Fruit fly (Drosophila melanogaster) whole organism, embryonic: ENCODE measurements around the gene Uba5.

Experiments used
- CG10274 ChIP-seq: fragments of 200-800 bp; sonication (Bioruptor generic); optimal IDR thresholded peaks from 3 replicates; lab custom pipeline; 2017; ENCODE audit warnings: missing biosample characterization, mild to moderate bottlenecking, missing genetic modification characterization
- CG11085 ChIP-seq: fragments of 200-800 bp; sonication (Bioruptor generic); IDR thresholded peaks from 2 replicates; pipeline ENCODE4 v1.3.6; 2022; ENCODE audit warnings: missing biosample characterization, missing genetic modification characterization
- CG11093 ChIP-seq: fragments of 200-800 bp; sonication (Bioruptor generic); IDR thresholded peaks from 3 replicates; pipeline ENCODE4 v1.3.6; 2022; ENCODE audit warnings: missing biosample characterization, missing genetic modification characterization
- CG11247 ChIP-seq: fragments of 200-800 bp; sonication (Bioruptor generic); IDR thresholded peaks from 2 replicates; pipeline ENCODE4 v1.3.6; 2022; ENCODE audit warnings: missing biosample characterization, missing genetic modification characterization
- CG11560 ChIP-seq: fragments of 200-800 bp; sonication (Bioruptor generic); IDR thresholded peaks from 3 replicates; pipeline ENCODE4 v1.3.6; 2022; ENCODE audit warnings: missing biosample characterization, missing genetic modification characterization
- CG11696 ChIP-seq: fragments of 200-800 bp; sonication (Bioruptor generic); IDR thresholded peaks from 2 replicates; pipeline ENCODE4 v1.3.6; 2022; ENCODE audit warnings: missing biosample characterization, missing genetic modification characterization
- CG12769 ChIP-seq: fragments of 200-800 bp; sonication (Bioruptor generic); optimal IDR thresholded peaks from 2 replicates; lab custom pipeline; 2019; ENCODE audit warnings: missing biosample characterization, mild to moderate bottlenecking, missing genetic modification characterization, moderate library complexity
- CG13424 ChIP-seq: fragments of 200-800 bp; sonication (Bioruptor generic); optimal IDR thresholded peaks from 2 replicates; lab custom pipeline; 2019; ENCODE audit warnings: missing biosample characterization, mild to moderate bottlenecking, missing genetic modification characterization, moderate library complexity
- CG14710 ChIP-seq: fragments of 200-800 bp; sonication (Bioruptor generic); optimal IDR thresholded peaks from 3 replicates; lab custom pipeline; 2019; ENCODE audit warnings: missing biosample characterization, mild to moderate bottlenecking, missing genetic modification characterization, moderate library complexity
- CG17186 ChIP-seq: fragments of 200-800 bp; sonication (Bioruptor generic); optimal IDR thresholded peaks from 3 replicates; lab custom pipeline; 2017; ENCODE audit warnings: missing biosample characterization, missing genetic modification reagents, missing genetic modification characterization
- CG17802 ChIP-seq: fragments of 200-800 bp; sonication (Bioruptor generic); optimal IDR thresholded peaks from 2 replicates; lab custom pipeline; 2018; ENCODE audit warnings: missing biosample characterization, mild to moderate bottlenecking, missing genetic modification characterization, moderate library complexity
- CG2202 ChIP-seq: fragments of 200-800 bp; sonication (Bioruptor generic); optimal IDR thresholded peaks from 2 replicates; lab custom pipeline; 2018; ENCODE audit warnings: missing biosample characterization, mild to moderate bottlenecking, missing genetic modification characterization
- CG2712 ChIP-seq: fragments of 200-800 bp; optimal IDR thresholded peaks from 3 replicates; lab custom pipeline; 2019; ENCODE audit warnings: missing biosample characterization, mild to moderate bottlenecking, missing genetic modification characterization, moderate library complexity
- CG30403 ChIP-seq: fragments of 200-800 bp; sonication (Bioruptor generic); optimal IDR thresholded peaks from 3 replicates; lab custom pipeline; 2016; ENCODE audit warnings: missing biosample characterization, missing genetic modification characterization
- CG31365 ChIP-seq: fragments of 200-800 bp; sonication (Bioruptor generic); optimal IDR thresholded peaks from 2 replicates; lab custom pipeline; 2018; ENCODE audit warnings: missing biosample characterization, mild to moderate bottlenecking, missing genetic modification characterization
- CG3995 ChIP-seq: fragments of 200-800 bp; sonication (Bioruptor generic); optimal IDR thresholded peaks from 3 replicates; lab custom pipeline; 2016; ENCODE audit warnings: missing biosample characterization, missing genetic modification characterization
- CG6654 ChIP-seq: fragments of 200-800 bp; sonication (Bioruptor generic); optimal IDR thresholded peaks from 2 replicates; lab custom pipeline; 2017; ENCODE audit warnings: missing biosample characterization, mild to moderate bottlenecking, missing genetic modification characterization
- CG7745 ChIP-seq: fragments of 200-800 bp; sonication (Bioruptor generic); optimal IDR thresholded peaks from 2 replicates; lab custom pipeline; 2018; ENCODE audit warnings: missing biosample characterization, mild to moderate bottlenecking, missing genetic modification characterization, moderate library complexity
- CG7928 ChIP-seq: fragments of 200-800 bp; sonication (Bioruptor generic); optimal IDR thresholded peaks from 2 replicates; lab custom pipeline; 2017; ENCODE audit warnings: missing biosample characterization, mild to moderate bottlenecking, missing genetic modification characterization
- CG8281 ChIP-seq: fragments of 200-800 bp; sonication (Bioruptor generic); optimal IDR thresholded peaks from 2 replicates; lab custom pipeline; 2018; ENCODE audit warnings: missing biosample characterization, mild to moderate bottlenecking, missing genetic modification characterization, moderate library complexity
- CG8478 ChIP-seq: fragments of >200 bp; optimal IDR thresholded peaks from 2 replicates; lab custom pipeline; 2018
- CG9727 ChIP-seq: fragments of 200-800 bp; sonication (Bioruptor generic); optimal IDR thresholded peaks from 3 replicates; lab custom pipeline; 2017; ENCODE audit warnings: missing biosample characterization, mild to moderate bottlenecking, missing genetic modification characterization
- CTCF ChIP-seq: fragments of 200-800 bp; sonication (Bioruptor generic); optimal IDR thresholded peaks from 2 replicates; lab custom pipeline; 2017; ENCODE audit warnings: missing biosample characterization, mild to moderate bottlenecking, missing genetic modification characterization, moderate library complexity
- Camta ChIP-seq: fragments of 200-800 bp; sonication (Bioruptor generic); optimal IDR thresholded peaks from 2 replicates; lab custom pipeline; 2016; ENCODE audit warnings: missing biosample characterization, missing genetic modification characterization
- Dad ChIP-seq: fragments of 200-800 bp; sonication (Bioruptor generic); optimal IDR thresholded peaks from 3 replicates; lab custom pipeline; 2016; ENCODE audit warnings: missing biosample characterization, missing genetic modification characterization
- Gsc ChIP-seq: fragments of 200-800 bp; sonication (Bioruptor generic); IDR thresholded peaks from 2 replicates; pipeline ENCODE4 v1.3.6; 2022; ENCODE audit warnings: missing biosample characterization, missing genetic modification characterization
- H2.0 ChIP-seq: fragments of 200-800 bp; sonication (Bioruptor generic); IDR thresholded peaks from 2 replicates; pipeline ENCODE4 v1.3.6; 2022; ENCODE audit warnings: missing biosample characterization, missing genetic modification characterization
- Max ChIP-seq: fragments of 200-800 bp; sonication (Bioruptor generic); optimal IDR thresholded peaks from 2 replicates; lab custom pipeline; 2016; ENCODE audit warnings: missing biosample characterization, mild to moderate bottlenecking, missing genetic modification characterization
- Mrtf ChIP-seq: fragments of 200-800 bp; sonication (Bioruptor generic); IDR thresholded peaks from 3 replicates; pipeline ENCODE4 v1.3.6; 2022; ENCODE audit warnings: missing biosample characterization, missing genetic modification characterization
- PHDP ChIP-seq: fragments of 200-800 bp; sonication (Bioruptor generic); optimal IDR thresholded peaks from 3 replicates; lab custom pipeline; 2018; ENCODE audit warnings: missing biosample characterization, mild to moderate bottlenecking, missing genetic modification characterization, moderate library complexity
- Rx ChIP-seq: fragments of 200-800 bp; sonication (Bioruptor generic); IDR thresholded peaks from 2 replicates; pipeline ENCODE4 v1.3.6; 2022; ENCODE audit warnings: missing biosample characterization, missing genetic modification characterization
- Scr ChIP-seq: fragments of 200-800 bp; sonication (Bioruptor generic); IDR thresholded peaks from 2 replicates; pipeline ENCODE4 v1.3.6; 2022; ENCODE audit warnings: missing biosample characterization, missing genetic modification characterization; ENCODE audit not compliant: partially characterized antibody
- Trl ChIP-seq, 3 experiments: fragments of >200 bp in 2 of 3; fragments of 200-800 bp in 1 of 3; sonication (Bioruptor generic) in 1 of 3; optimal IDR thresholded peaks; 2 replicates in 1 of 3; 3 replicates in 2 of 3; lab custom pipeline; 2016 to 2017; ENCODE audit warnings: missing biosample characterization in 1 of 3, missing genetic modification characterization in 1 of 3
- bowl ChIP-seq: fragments of 200-800 bp; sonication (Bioruptor generic); IDR thresholded peaks from 2 replicates; pipeline ENCODE4 v1.3.6; 2022; ENCODE audit warnings: missing biosample characterization, missing genetic modification characterization
- croc ChIP-seq: fragments of 200-800 bp; sonication (Bioruptor generic); conservative IDR thresholded peaks from 3 replicates; pipeline ENCODE4 v1.3.6; 2022; ENCODE audit warnings: missing biosample characterization, missing genetic modification characterization
- fd3F ChIP-seq: fragments of 200-800 bp; sonication (Bioruptor generic); optimal IDR thresholded peaks from 2 replicates; lab custom pipeline; 2018; ENCODE audit warnings: missing biosample characterization, mild to moderate bottlenecking, missing genetic modification characterization, moderate library complexity
- hbn ChIP-seq: fragments of 200-800 bp; sonication (Bioruptor generic); IDR thresholded peaks from 2 replicates; pipeline ENCODE4 v1.3.6; 2022; ENCODE audit warnings: missing biosample characterization, missing genetic modification characterization; ENCODE audit not compliant: partially characterized antibody
- kah ChIP-seq: fragments of 200-800 bp; sonication (Bioruptor generic); optimal IDR thresholded peaks from 2 replicates; lab custom pipeline; 2018; ENCODE audit warnings: missing biosample characterization, mild to moderate bottlenecking, missing genetic modification characterization
- kay ChIP-seq: fragments of 200-800 bp; sonication (Bioruptor generic); optimal IDR thresholded peaks from 2 replicates; lab custom pipeline; 2016; ENCODE audit warnings: missing biosample characterization, missing genetic modification characterization
- lilli ChIP-seq: fragments of 200-800 bp; sonication (Bioruptor generic); optimal IDR thresholded peaks from 3 replicates; lab custom pipeline; 2016; ENCODE audit warnings: missing biosample characterization, missing genetic modification characterization
- pan ChIP-seq, 4 experiments: fragments of >200 bp in 3 of 4; fragments of 200-800 bp in 1 of 4; sonication (Bioruptor generic) in 1 of 4; optimal IDR thresholded peaks in 3 of 4; IDR thresholded peaks in 1 of 4; 2 replicates each; pipeline versions ENCODE4 v1.3.6 to Lab custom; 2017 to 2022; ENCODE audit warnings: missing biosample characterization in 2 of 4, missing genetic modification characterization in 2 of 4, mixed read lengths in 1 of 4
- pum ChIP-seq: fragments of 200-800 bp; sonication (Bioruptor generic); optimal IDR thresholded peaks from 2 replicates; lab custom pipeline; 2016; ENCODE audit warnings: missing biosample characterization, missing genetic modification characterization
- rib ChIP-seq: fragments of 200-800 bp; sonication (Bioruptor generic); IDR thresholded peaks from 2 replicates; pipeline ENCODE4 v1.3.6; 2022; ENCODE audit warnings: missing biosample characterization, missing genetic modification characterization
- scrt ChIP-seq: fragments of 200-800 bp; sonication (Bioruptor generic); optimal IDR thresholded peaks from 2 replicates; lab custom pipeline; 2018; ENCODE audit warnings: missing biosample characterization, mild to moderate bottlenecking, missing genetic modification characterization, moderate library complexity
- sens ChIP-seq: fragments of 200-800 bp; sonication (Bioruptor generic); peaks from one replicate; lab custom pipeline; 2016; ENCODE audit warnings: missing biosample characterization, missing genetic modification characterization
- seq ChIP-seq: fragments of 200-800 bp; sonication (Bioruptor generic); IDR thresholded peaks from 2 replicates; pipeline ENCODE4 v1.3.6; 2022; ENCODE audit warnings: missing biosample characterization, missing genetic modification characterization
- shn ChIP-seq: fragments of 200-800 bp; sonication (Bioruptor generic); optimal IDR thresholded peaks from 3 replicates; lab custom pipeline; 2016; ENCODE audit warnings: missing biosample characterization, missing genetic modification characterization
- slp2 ChIP-seq: fragments of 200-800 bp; sonication (Bioruptor generic); optimal IDR thresholded peaks from 2 replicates; lab custom pipeline; 2016; ENCODE audit warnings: missing biosample characterization, missing genetic modification characterization
- sna ChIP-seq: fragments of 200-800 bp; sonication (Bioruptor generic); IDR thresholded peaks from 2 replicates; pipeline ENCODE4 v1.3.6; 2022; ENCODE audit warnings: missing biosample characterization, missing genetic modification characterization; ENCODE audit not compliant: partially characterized antibody
- tio ChIP-seq: fragments of 200-800 bp; sonication (Bioruptor generic); optimal IDR thresholded peaks from 2 replicates; lab custom pipeline; 2017; ENCODE audit warnings: missing biosample characterization, missing genetic modification characterization, inconsistent platforms
- tna ChIP-seq: fragments of 200-800 bp; sonication (Bioruptor generic); IDR thresholded peaks from 2 replicates; pipeline ENCODE4 v1.3.6; 2022; ENCODE audit warnings: missing biosample characterization, missing genetic modification characterization; ENCODE audit not compliant: partially characterized antibody
- trh ChIP-seq: fragments of 200-800 bp; sonication (Bioruptor generic); optimal IDR thresholded peaks from 2 replicates; lab custom pipeline; 2016; ENCODE audit warnings: missing biosample characterization, missing genetic modification characterization

Gene Uba5

dm6 chrX:11440944-11441343, 42.4 kb upstream of the Uba5 start (continued):
- TF ChIP-seq CG10274 (GFP tag; lab: Kevin White, UChicago), result no peak
- TF ChIP-seq slp2 (GFP tag; lab: Kevin White, UChicago), result no peak
- TF ChIP-seq fd3F (GFP tag; lab: Kevin White, UChicago), result peak; percentile 34
- no peak for TF ChIP-seq Rx (GFP tag; lab: Robert Waterston, UW)
- TF ChIP-seq Dad (GFP tag; lab: Kevin White, UChicago), result no peak
- peak; percentile 34 for TF ChIP-seq PHDP (tag; lab: Kevin White, UChicago)
- TF ChIP-seq Scr (GFP tag; lab: Robert Waterston, UW), result no peak
- peak; percentile 18 for TF ChIP-seq scrt (GFP tag; lab: Kevin White, UChicago)
- no peak for TF ChIP-seq CG11696 (GFP tag; lab: Robert Waterston, UW)
- TF ChIP-seq sna (GFP tag; lab: Robert Waterston, UW), result no peak
- TF ChIP-seq CG17186, result no peak
- no peak for TF ChIP-seq CG11247
- TF ChIP-seq CG11093 (GFP tag; lab: Robert Waterston, UW), result no peak
- TF ChIP-seq CG13424 (tag; lab: Kevin White, UChicago), result peak; percentile 54
- peak; percentile 43 for TF ChIP-seq CG30403 (GFP tag; lab: Kevin White, UChicago)
- TF ChIP-seq CG3995, result no peak
- no peak for TF ChIP-seq sens (GFP tag; lab: Kevin White, UChicago)
- no peak for TF ChIP-seq CG6654 (GFP tag; lab: Kevin White, UChicago)
- TF ChIP-seq Gsc (GFP tag; lab: Robert Waterston, UW), result no peak
- TF ChIP-seq trh (GFP tag; lab: Kevin White, UChicago), result no peak
- TF ChIP-seq rib (GFP tag; lab: Robert Waterston, UW), result no peak
- no peak for TF ChIP-seq CG7745
- no peak for TF ChIP-seq tna (GFP tag; lab: Robert Waterston, UW)
- peak; percentile 19 for TF ChIP-seq lilli (GFP tag; lab: Kevin White, UChicago)
- no peak for TF ChIP-seq Max (GFP tag; lab: Kevin White, UChicago)
- no peak for TF ChIP-seq CG8478 (lab: Kevin White, UChicago)
- 0 out of 2 replicates have a peak, but pooled peaks have one; percentile 30 for TF ChIP-seq seq (GFP tag; lab: Robert Waterston, UW)
- no peak for TF ChIP-seq kay (GFP tag; lab: Kevin White, UChicago)
- no peak for TF ChIP-seq Trl (optimal IDR thresholded peaks at IDR 0.05; lab: Kevin White, UChicago)
- TF ChIP-seq Trl (GFP tag; optimal IDR thresholded peaks at IDR 0.05; lab: Kevin White, UChicago), result no peak
- no peak for TF ChIP-seq CG17802 (tag; lab: Kevin White, UChicago)
- TF ChIP-seq CG8281 (tag; lab: Kevin White, UChicago), result peak; percentile 14
- no peak for TF ChIP-seq pan (optimal IDR thresholded peaks at IDR 0.05; lab: Kevin White, UChicago)
- peak in 1 of 2 experiments; percentile 4 for TF ChIP-seq pan (GFP tag; optimal IDR thresholded peaks at IDR 0.05 in 1 of 2, IDR thresholded peaks at IDR 0.05 in 1 of 2)
- TF ChIP-seq bowl, result no peak
- no peak for TF ChIP-seq CG11085 (GFP tag; lab: Robert Waterston, UW)
- no peak for TF ChIP-seq shn (GFP tag; lab: Kevin White, UChicago)
- TF ChIP-seq kah (GFP tag; lab: Kevin White, UChicago), result no peak
- TF ChIP-seq hbn (GFP tag; lab: Robert Waterston, UW), result no peak
- TF ChIP-seq pum (GFP tag; lab: Kevin White, UChicago), result no peak
- no peak for TF ChIP-seq CG11560
- TF ChIP-seq CG2202 (tag; lab: Kevin White, UChicago), result no peak
- no peak for TF ChIP-seq croc (GFP tag; lab: Robert Waterston, UW)
- no peak for TF ChIP-seq CG14710 (tag; lab: Kevin White, UChicago)
- no peak for TF ChIP-seq CG12769 (tag; lab: Kevin White, UChicago)
- TF ChIP-seq tio, result peak; percentile 10
- no peak for TF ChIP-seq H2.0 (GFP tag; lab: Robert Waterston, UW)
- peak; percentile 32 for TF ChIP-seq CG9727 (GFP tag; lab: Kevin White, UChicago)
- TF ChIP-seq Camta (GFP tag; lab: Kevin White, UChicago), result no peak
- no peak for TF ChIP-seq CG31365 (tag; lab: Kevin White, UChicago)
- no peak for TF ChIP-seq CTCF
- no peak for TF ChIP-seq Mrtf (GFP tag; lab: Robert Waterston, UW)
- TF ChIP-seq CG2712 (tag; lab: Kevin White, UChicago), result peak; percentile 29
- no peak for TF ChIP-seq CG7928 (GFP tag; lab: Kevin White, UChicago)
